Worm (Caenorhabditis elegans) whole organism, L4 larva: ENCODE data around the gene C23H3.9.

ENCODE experiments used
- D1046.2 ChIP-seq: fragments of 200-800 bp; sonication (Bioruptor generic); IDR thresholded peaks from 2 replicates; pipeline ENCODE4 v1.3.6; 2022; ENCODE audit warnings: missing genetic modification characterization, missing compliant biosample characterization
- F49E8.2 ChIP-seq: sonication (generic microtip); optimal IDR thresholded peaks from 2 replicates; lab custom pipeline; 2016; ENCODE audit warnings: missing compliant biosample characterization, mild to moderate bottlenecking, missing genetic modification characterization, borderline replicate concordance
- R02D3.7 ChIP-seq: fragments of 150-350 bp; sonication (generic microtip); optimal IDR thresholded peaks from 3 replicates; lab custom pipeline; 2014; ENCODE audit warnings: missing biosample characterization, missing genetic modification characterization
- T20F7.1 ChIP-seq: fragments of 200-800 bp; sonication (Bioruptor generic); optimal IDR thresholded peaks from 2 replicates; lab custom pipeline; 2018; ENCODE audit warnings: mild to moderate bottlenecking, missing genetic modification characterization, missing compliant biosample characterization
- Y48G9A.11 ChIP-seq: fragments of 200-800 bp; sonication (Bioruptor generic); IDR thresholded peaks from 2 replicates; pipeline ENCODE4 v1.3.6; 2022; ENCODE audit warnings: missing genetic modification reagents, missing genetic modification characterization, missing compliant biosample characterization
- Y5F2A.4 ChIP-seq: fragments of 200-800 bp; sonication (Bioruptor generic); optimal IDR thresholded peaks from 2 replicates; lab custom pipeline; 2018; ENCODE audit warnings: mild to moderate bottlenecking, missing genetic modification characterization, missing compliant biosample characterization
- Y75B8A.6 ChIP-seq: fragments of 200-800 bp; sonication (Bioruptor generic); IDR thresholded peaks from 2 replicates; pipeline ENCODE4 v1.3.6; 2022; ENCODE audit warnings: missing genetic modification reagents, missing genetic modification characterization, missing compliant biosample characterization
- ZK337.2 ChIP-seq: fragments of 200-800 bp; sonication (Bioruptor generic); IDR thresholded peaks from 2 replicates; pipeline ENCODE4 v1.3.6; 2022; ENCODE audit warnings: missing genetic modification reagents, missing genetic modification characterization, missing compliant biosample characterization
- aly-2 ChIP-seq: sonication (generic microtip); optimal IDR thresholded peaks from 2 replicates; lab custom pipeline; 2018; ENCODE audit warnings: missing biosample characterization, missing genetic modification characterization
- ceh-20 ChIP-seq: fragments of 200-800 bp; sonication (Bioruptor generic); IDR thresholded peaks from 2 replicates; pipeline ENCODE4 v1.3.6; 2022; ENCODE audit warnings: missing genetic modification reagents, missing genetic modification characterization, missing compliant biosample characterization
- ceh-32 ChIP-seq: sonication (generic microtip); optimal IDR thresholded peaks from 2 replicates; lab custom pipeline; 2016; ENCODE audit warnings: mild to moderate bottlenecking, missing genetic modification characterization, missing compliant biosample characterization; ENCODE audit not compliant: poor library complexity
- ceh-44 ChIP-seq: fragments of 200-800 bp; sonication (Bioruptor generic); IDR thresholded peaks from 2 replicates; pipeline ENCODE4 v1.3.6; 2022; ENCODE audit warnings: missing genetic modification reagents, missing genetic modification characterization, missing compliant biosample characterization
- daf-16 ChIP-seq, 3 experiments: sonication (generic microtip); optimal IDR thresholded peaks; 2 replicates each; lab custom pipeline; 2016 to 2017; ENCODE audit warnings: missing genetic modification characterization in 3 of 3, missing genetic modification reagents in 3 of 3, mild to moderate bottlenecking in 2 of 3, missing compliant biosample characterization in 2 of 3, missing biosample characterization in 1 of 3, moderate library complexity in 1 of 3
- dpl-1 ChIP-seq: fragments of 150-350 bp; optimal IDR thresholded peaks from 2 replicates; lab custom pipeline; 2014; ENCODE audit warnings: missing biosample characterization, missing genetic modification reagents, missing genetic modification characterization
- duxl-1 ChIP-seq: sonication (generic microtip); optimal IDR thresholded peaks from 2 replicates; lab custom pipeline; 2016; ENCODE audit warnings: mild to moderate bottlenecking, missing genetic modification characterization, moderate library complexity, missing compliant biosample characterization; ENCODE audit not compliant: poor library complexity
- dve-1 ChIP-seq: sonication (generic microtip); optimal IDR thresholded peaks from 2 replicates; lab custom pipeline; 2017; ENCODE audit warnings: antibody characterized with exemption, mild to moderate bottlenecking, missing genetic modification characterization, missing compliant biosample characterization; ENCODE audit not compliant: insufficient read depth
- egl-43 ChIP-seq: fragments of 200-800 bp; sonication (Bioruptor generic); IDR thresholded peaks from 2 replicates; pipeline ENCODE4 v1.3.6; 2022; ENCODE audit warnings: missing genetic modification reagents, missing genetic modification characterization, missing compliant biosample characterization
- fkh-10 ChIP-seq: fragments of 150-350 bp; optimal IDR thresholded peaks from 2 replicates; lab custom pipeline; 2014; ENCODE audit warnings: missing biosample characterization, missing genetic modification reagents, missing genetic modification characterization
- hif-1 ChIP-seq, 2 experiments: sonication (generic microtip); optimal IDR thresholded peaks; 2 replicates each; lab custom pipeline; 2016 to 2017; ENCODE audit warnings: missing compliant biosample characterization in 2 of 2, missing genetic modification characterization in 2 of 2, missing genetic modification reagents in 2 of 2, missing genotype in 2 of 2, mild to moderate bottlenecking in 1 of 2
- hmg-1.1 ChIP-seq: fragments of 200-800 bp; sonication (Bioruptor generic); IDR thresholded peaks from 2 replicates; pipeline ENCODE4 v1.3.6; 2022; ENCODE audit warnings: missing genetic modification reagents, missing genetic modification characterization, missing compliant biosample characterization
- jun-1 ChIP-seq: fragments of 150-350 bp; optimal IDR thresholded peaks from 2 replicates; lab custom pipeline; 2014; ENCODE audit warnings: missing biosample characterization, missing genetic modification reagents, missing genetic modification characterization
- lin-15B ChIP-seq: fragments of 150-350 bp; sonication (generic microtip); optimal IDR thresholded peaks from 3 replicates; lab custom pipeline; 2014; ENCODE audit warnings: missing biosample characterization, missing genetic modification characterization
- lir-3 ChIP-seq: sonication (generic microtip); optimal IDR thresholded peaks from 2 replicates; lab custom pipeline; 2016; ENCODE audit warnings: mild to moderate bottlenecking, missing genetic modification characterization, missing compliant biosample characterization
- mep-1 ChIP-seq: fragments of 150-350 bp; sonication (generic microtip); optimal IDR thresholded peaks from 3 replicates; lab custom pipeline; 2014; ENCODE audit warnings: missing biosample characterization, missing genetic modification characterization
- mes-2 ChIP-seq: sonication (generic microtip); optimal IDR thresholded peaks from 2 replicates; lab custom pipeline; 2016; ENCODE audit warnings: missing genotype, mild to moderate bottlenecking, missing genetic modification characterization, missing compliant biosample characterization; ENCODE audit not compliant: poor library complexity, severe bottlenecking
- nhr-11 ChIP-seq: fragments of 150-350 bp; optimal IDR thresholded peaks from 2 replicates; lab custom pipeline; 2014; ENCODE audit warnings: missing biosample characterization, missing genetic modification characterization
- nhr-111 ChIP-seq: fragments of 200-800 bp; sonication (Bioruptor generic); optimal IDR thresholded peaks from 2 replicates; lab custom pipeline; 2018; ENCODE audit warnings: mild to moderate bottlenecking, missing genetic modification characterization, missing compliant biosample characterization
- nhr-237 ChIP-seq: sonication (generic microtip); optimal IDR thresholded peaks from 2 replicates; lab custom pipeline; 2017; ENCODE audit warnings: missing biosample characterization, missing genetic modification characterization
- nhr-41 ChIP-seq: fragments of 200-800 bp; sonication (Bioruptor generic); IDR thresholded peaks from 2 replicates; pipeline ENCODE4 v1.3.6; 2022; ENCODE audit warnings: missing genetic modification reagents, missing genetic modification characterization, missing compliant biosample characterization
- nhr-42 ChIP-seq: fragments of 200-800 bp; sonication (Bioruptor generic); IDR thresholded peaks from 2 replicates; pipeline ENCODE4 v1.3.6; 2022; ENCODE audit warnings: missing genetic modification characterization, missing compliant biosample characterization
- nhr-48 ChIP-seq: sonication (generic microtip); optimal IDR thresholded peaks from 2 replicates; lab custom pipeline; 2016; ENCODE audit warnings: mild to moderate bottlenecking, missing genetic modification characterization, missing compliant biosample characterization
- php-3 ChIP-seq: fragments of 200-800 bp; sonication (Bioruptor generic); IDR thresholded peaks from 2 replicates; pipeline ENCODE4 v1.3.6; 2022; ENCODE audit warnings: missing genetic modification reagents, missing genetic modification characterization, missing compliant biosample characterization
- set-16 ChIP-seq: fragments of 200-800 bp; sonication (Bioruptor generic); IDR thresholded peaks from 2 replicates; pipeline ENCODE4 v1.3.6; 2022; ENCODE audit warnings: missing genetic modification reagents, missing genetic modification characterization, missing compliant biosample characterization
- snpc-1.2 ChIP-seq: fragments of 200-800 bp; sonication (Bioruptor generic); IDR thresholded peaks from 2 replicates; pipeline ENCODE4 v1.3.6; 2022; ENCODE audit warnings: missing genetic modification reagents, missing genetic modification characterization, missing compliant biosample characterization
- tra-1 ChIP-seq: fragments of 200-800 bp; sonication (Bioruptor generic); IDR thresholded peaks from 2 replicates; pipeline ENCODE4 v1.3.6; 2022; ENCODE audit warnings: missing genetic modification reagents, missing genetic modification characterization, missing compliant biosample characterization
- unc-130 ChIP-seq: sonication (generic microtip); optimal IDR thresholded peaks from 2 replicates; lab custom pipeline; 2016; ENCODE audit warnings: missing genetic modification reagents, missing genetic modification characterization, missing compliant biosample characterization
- unc-62 ChIP-seq, 3 experiments: fragments of 150-350 bp in 1 of 3; sonication (generic microtip); optimal IDR thresholded peaks in 2 of 3; peaks in 1 of 3; 1 replicate in 1 of 3; 2 replicates in 2 of 3; lab custom pipeline; 2014 to 2017; ENCODE audit warnings: missing biosample characterization in 3 of 3, missing genetic modification characterization in 3 of 3, missing genetic modification reagents in 3 of 3, missing genotype in 1 of 3

Gene C23H3.9

DNA sequence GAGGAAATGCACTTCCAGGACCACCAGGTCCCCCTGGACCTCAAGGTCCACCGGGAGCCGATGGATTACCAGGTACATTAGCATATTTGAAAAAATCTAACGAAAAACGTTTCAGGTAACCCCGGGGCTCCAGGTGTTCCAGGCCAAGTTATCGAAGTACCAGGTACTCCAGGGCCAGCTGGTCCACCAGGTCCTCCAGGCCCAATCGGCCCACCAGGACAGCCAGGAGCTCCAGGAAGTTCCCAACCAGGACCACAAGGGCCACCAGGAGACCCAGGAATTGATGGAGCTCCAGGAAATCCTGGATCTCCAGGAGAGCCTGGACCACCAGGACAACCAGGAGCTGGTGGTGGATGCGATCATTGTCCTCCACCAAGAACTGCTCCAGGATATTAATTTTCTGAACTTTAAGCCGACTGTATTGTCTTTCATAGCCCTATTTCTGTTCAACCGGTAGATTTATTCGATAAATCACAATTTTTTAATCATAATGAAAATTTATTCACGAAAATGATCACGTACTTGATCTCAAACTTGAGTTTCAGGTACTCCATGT is 26.3 kb upstream of the C23H3.9 start:
- TF ChIP-seq set-16 (GFP tag; lab: Robert Waterston, UW), result peak; percentile 83
- TF ChIP-seq nhr-11 (tag; lab: Kevin White, UChicago), result no peak
- peak in 1 of 2 experiments; percentile 93 for TF ChIP-seq unc-62 (GFP tag; optimal IDR thresholded peaks at IDR 0.05 in 1 of 2; lab: Kevin White, UChicago)
- TF ChIP-seq unc-62 (tag; optimal IDR thresholded peaks at IDR 0.05; lab: Kevin White, UChicago), result no peak
- peak; percentile 56; the same call in 1 of the 2 replicates for TF ChIP-seq egl-43
- TF ChIP-seq tra-1, result no peak
- TF ChIP-seq, all 104 proteins: peak for 3

DNA sequence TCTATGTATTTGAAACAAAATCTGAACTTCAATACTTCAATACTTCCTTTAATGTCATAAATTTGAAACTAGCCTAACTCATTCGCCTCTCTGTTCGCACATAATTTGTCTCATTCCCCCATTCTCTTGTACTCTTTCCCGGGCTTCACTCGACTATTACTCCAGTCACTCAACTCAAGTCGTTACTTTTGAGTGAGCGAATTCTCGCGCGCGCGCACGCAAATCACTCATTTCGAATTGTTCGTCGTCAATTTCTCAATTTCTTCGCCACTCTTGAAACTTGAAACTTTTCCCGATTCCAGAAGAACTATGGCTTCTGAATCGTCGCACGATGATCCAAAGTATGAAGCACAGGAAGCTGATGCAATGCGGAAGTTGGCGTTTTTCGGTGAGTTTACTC is 25.2 kb upstream of the C23H3.9 start, which contains the start of gene col-68:
Gene col-68, plus strand, starts transcription at position 301 of the 400 bp plus-strand sequence.
- TF ChIP-seq set-16 (GFP tag; lab: Robert Waterston, UW) (no peak), mep-1 (tag; lab: Kevin White, UChicago) (no peak)

DNA sequence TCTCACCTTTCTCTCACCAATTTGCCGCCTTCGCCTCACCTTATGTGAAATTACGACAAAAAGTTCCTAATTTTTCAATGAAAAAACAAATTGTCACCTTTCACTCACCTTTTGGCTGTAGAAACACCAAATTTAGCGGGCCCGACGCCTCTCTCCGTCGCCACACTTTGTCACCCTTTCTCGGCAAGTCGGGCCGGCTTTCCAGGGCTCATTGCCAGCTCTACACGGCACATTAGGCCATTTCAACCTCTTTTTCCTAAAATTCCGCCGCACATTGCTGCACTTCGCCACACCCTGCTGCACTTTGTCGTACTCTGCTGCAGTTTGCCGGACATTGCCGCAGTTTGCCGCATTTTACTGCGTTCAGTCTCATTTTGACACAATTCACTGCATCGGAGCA is 22.1 kb upstream of the C23H3.9 start:
- TF ChIP-seq set-16 (GFP tag; lab: Robert Waterston, UW), result peak; percentile 50; the same call in 1 of the 2 replicates
- TF ChIP-seq Y48G9A.11 (GFP tag; lab: Robert Waterston, UW), result peak; percentile 39; the same call in 1 of the 2 replicates
- no peak for TF ChIP-seq aly-2 (tag; lab: Kevin White, UChicago)
- no peak for TF ChIP-seq php-3 (GFP tag; lab: Robert Waterston, UW)
- TF ChIP-seq jun-1 (tag; lab: Kevin White, UChicago), result no peak
- TF ChIP-seq egl-43, result 0 out of 2 replicates have a peak, but pooled peaks have one; percentile 16
- TF ChIP-seq ceh-44 (GFP tag; lab: Robert Waterston, UW), result 0 out of 2 replicates have a peak, but pooled peaks have one; percentile 49
- TF ChIP-seq D1046.2, result 0 out of 2 replicates have a peak, but pooled peaks have one; percentile 32
- no peak for TF ChIP-seq nhr-111 (GFP tag; lab: Kevin White, UChicago)
- TF ChIP-seq snpc-1.2 (GFP tag; lab: Robert Waterston, UW), result 0 out of 2 replicates have a peak, but pooled peaks have one; percentile 38
- TF ChIP-seq, all 104 proteins: peak for 6

DNA sequence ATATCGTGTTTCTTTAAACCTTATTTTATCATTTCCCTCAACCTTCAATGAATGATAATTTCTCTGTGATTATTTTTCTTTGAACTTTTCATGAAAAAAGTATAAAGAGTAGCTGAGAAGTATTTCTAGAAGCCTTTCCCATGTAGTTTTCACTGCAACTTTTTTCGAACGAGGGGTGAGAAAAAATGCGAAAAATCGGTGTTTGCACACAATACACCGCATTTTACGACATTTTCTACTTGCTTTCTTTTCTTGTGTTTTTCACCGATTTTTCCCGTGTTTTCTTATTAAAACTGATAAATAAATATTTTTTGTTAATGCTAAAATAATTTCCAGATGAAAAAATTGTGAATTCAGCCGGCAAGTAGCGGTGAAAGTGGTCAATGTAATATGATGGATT is 19.8 kb upstream of the C23H3.9 start, which contains the start of gene C50D2.10:
Gene C50D2.10, plus strand, starts transcription at position 245 of the 400 bp plus-strand sequence.
- peak; percentile 68 for TF ChIP-seq Y48G9A.11 (GFP tag; lab: Robert Waterston, UW)

DNA sequence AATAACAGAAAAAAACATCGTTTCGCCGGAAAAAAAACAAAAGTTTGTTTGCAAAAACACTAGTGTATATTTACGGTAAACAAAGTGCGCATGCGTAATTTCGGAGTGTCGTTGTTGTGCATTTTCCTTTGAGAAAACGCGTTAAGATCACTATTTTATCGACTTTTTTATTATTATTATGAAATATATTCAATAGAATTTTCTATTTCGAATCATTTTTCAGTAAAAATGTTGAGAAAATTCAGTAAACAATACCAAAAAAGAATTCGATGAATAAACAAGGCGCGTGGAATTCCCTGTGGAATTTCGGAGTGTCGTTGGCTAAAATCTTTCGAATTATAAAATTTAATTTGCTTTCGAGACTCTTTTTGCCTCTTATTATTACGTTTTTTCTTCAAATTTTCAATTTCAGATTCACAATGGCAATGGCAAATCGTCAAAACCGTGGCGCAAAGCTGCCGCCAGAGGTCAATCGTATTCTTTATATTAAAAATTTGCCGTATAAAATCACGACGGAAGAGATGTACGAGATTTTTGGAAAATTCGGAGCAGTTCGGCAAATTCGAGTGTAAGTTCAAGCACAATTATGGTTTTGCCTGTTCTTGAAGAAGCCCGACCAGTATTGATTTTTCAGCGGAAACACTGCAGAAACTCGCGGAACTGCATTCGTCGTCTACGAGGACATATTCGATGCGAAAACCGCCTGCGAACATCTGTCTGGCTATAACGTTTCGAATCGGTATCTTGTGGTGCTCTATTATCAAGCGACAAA is 19.1 kb upstream of the C23H3.9 start, which contains the start of the genes luc-7L3 and sftb-6:
Gene luc-7L3, minus strand, starts transcription at position 36 of the 772 bp plus-strand sequence.
Gene sftb-6, plus strand, starts transcription at position 413 of the 772 bp plus-strand sequence.
- TF ChIP-seq R02D3.7, result peak; percentile 83
- TF ChIP-seq unc-130 (GFP tag; lab: Kevin White, UChicago), result no peak
- no peak for TF ChIP-seq nhr-41 (GFP tag; lab: Robert Waterston, UW)
- TF ChIP-seq nhr-237 (tag; lab: Kevin White, UChicago), result no peak
- peak; percentile 100 for TF ChIP-seq T20F7.1 (GFP tag; lab: Kevin White, UChicago)
- TF ChIP-seq fkh-10 (GFP tag; lab: Kevin White, UChicago), result peak; percentile 25
- TF ChIP-seq ceh-32 (tag; lab: Kevin White, UChicago), result no peak
- TF ChIP-seq duxl-1, result no peak
- peak in 1 of 2 experiments; percentile 7 for TF ChIP-seq hif-1 (tag; optimal IDR thresholded peaks at IDR 0.05; lab: Kevin White, UChicago)
- peak; percentile 29; the same call in 1 of the 2 replicates for TF ChIP-seq hmg-1.1 (GFP tag; lab: Robert Waterston, UW)
- TF ChIP-seq nhr-42 (GFP tag; lab: Robert Waterston, UW), result no peak
- TF ChIP-seq dpl-1 (GFP tag; lab: Kevin White, UChicago), result peak; percentile 64
- TF ChIP-seq daf-16 (GFP tag; optimal IDR thresholded peaks at IDR 0.05; lab: Kevin White, UChicago), result no peak
- TF ChIP-seq daf-16 (tag; optimal IDR thresholded peaks at IDR 0.05; lab: Kevin White, UChicago), result peak; percentile 72
- no peak for TF ChIP-seq mes-2 (tag; lab: Kevin White, UChicago)
- TF ChIP-seq F49E8.2 (tag; lab: Kevin White, UChicago), result no peak
- no peak for TF ChIP-seq lin-15B
- no peak for TF ChIP-seq Y75B8A.6 (GFP tag; lab: Robert Waterston, UW)
- peak; percentile 97 for TF ChIP-seq Y48G9A.11 (GFP tag; lab: Robert Waterston, UW)
- TF ChIP-seq ZK337.2 (GFP tag; lab: Robert Waterston, UW), result no peak
- no peak for TF ChIP-seq lir-3 (tag; lab: Kevin White, UChicago)
- TF ChIP-seq Y5F2A.4 (GFP tag; lab: Kevin White, UChicago), result no peak
- peak; percentile 56 for TF ChIP-seq mep-1 (tag; lab: Kevin White, UChicago)
- no peak for TF ChIP-seq nhr-48 (tag; lab: Kevin White, UChicago)
- TF ChIP-seq ceh-20 (GFP tag; lab: Robert Waterston, UW), result no peak
- peak; percentile 37 for TF ChIP-seq dve-1
